Fruit fly (Drosophila melanogaster): Measurements from ENCODE around the gene sob.

DNA sequence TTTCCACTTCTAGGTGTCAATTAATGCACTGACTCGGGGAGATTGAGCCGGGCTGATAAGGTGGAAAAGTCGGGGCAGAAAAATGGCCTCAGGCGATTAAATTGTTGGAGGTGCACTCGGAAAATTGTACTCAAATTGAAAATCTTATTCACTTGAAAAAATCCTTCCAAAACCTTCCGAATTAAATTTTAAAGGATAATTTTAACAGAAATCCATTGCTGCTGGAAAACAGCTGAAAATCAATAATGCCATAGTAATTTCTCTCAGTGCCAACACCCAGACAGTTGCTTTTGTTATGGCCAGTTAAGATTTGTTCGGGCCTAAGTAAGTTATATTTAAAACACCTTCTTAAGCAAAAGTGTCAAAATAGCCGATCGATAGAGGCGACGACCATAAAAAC lies 20.3 kb upstream of the sob start:
- TF ChIP-seq CG6276 (GFP tag; optimal IDR thresholded peaks at IDR 0.05) (no peak), Ets21C (GFP tag; optimal IDR thresholded peaks at IDR 0.05) (no peak), Eip75B (GFP tag; optimal IDR thresholded peaks at IDR 0.05) (no peak), CG8319 (GFP tag; optimal IDR thresholded peaks at IDR 0.05) (no peak), CG9139 (GFP tag; optimal IDR thresholded peaks at IDR 0.05) (no peak)
